Fruit fly (Drosophila melanogaster) whole organism, wandering third instar larva: ENCODE results near the gene CG14650.

Experiments
- CG32264 ChIP-seq: fragments of 200-800 bp; sonication (Bioruptor generic); optimal IDR thresholded peaks from 2 replicates; lab custom pipeline; 2016; ENCODE audit warnings: missing biosample characterization, missing genetic modification characterization
- CG9705 ChIP-seq: fragments of 200-800 bp; sonication (Bioruptor generic); optimal IDR thresholded peaks from 2 replicates; lab custom pipeline; 2018; ENCODE audit warnings: missing biosample characterization, mild to moderate bottlenecking, missing genetic modification characterization
- CrebA ChIP-seq: fragments of 200-800 bp; sonication (Bioruptor generic); optimal IDR thresholded peaks from 2 replicates; lab custom pipeline; 2016; ENCODE audit warnings: missing biosample characterization, mild to moderate bottlenecking, missing genetic modification characterization, borderline replicate concordance
- Dif ChIP-seq: fragments of 200-275, 200-300 bp; sonication (Bioruptor generic); optimal IDR thresholded peaks from 2 replicates; lab custom pipeline; 2018; ENCODE audit warnings: missing biosample characterization, missing genetic modification characterization; ENCODE audit not compliant: partially characterized antibody
- GATAd ChIP-seq: sonication (Bioruptor generic); optimal IDR thresholded peaks from 2 replicates; lab custom pipeline; 2016; ENCODE audit warnings: missing biosample characterization, missing genetic modification characterization
- HLH106 ChIP-seq: fragments of 200-800 bp; optimal IDR thresholded peaks from 3 replicates; lab custom pipeline; 2019; ENCODE audit warnings: missing biosample characterization, mild to moderate bottlenecking, missing genetic modification characterization, moderate library complexity
- Hnf4 ChIP-seq: fragments of 200-800 bp; sonication (Bioruptor generic); optimal IDR thresholded peaks from 2 replicates; lab custom pipeline; 2016; ENCODE audit warnings: missing biosample characterization, mild to moderate bottlenecking, missing genetic modification characterization
- Hr78 ChIP-seq: fragments of >200 bp; optimal IDR thresholded peaks from 2 replicates; lab custom pipeline; 2017; ENCODE audit warnings: missing biosample characterization, missing genetic modification characterization
- Hr83 ChIP-seq: fragments of 200-300 bp; sonication (Bioruptor generic); optimal IDR thresholded peaks from 2 replicates; lab custom pipeline; 2016; ENCODE audit warnings: missing biosample characterization, mild to moderate bottlenecking, missing genetic modification characterization, moderate library complexity; ENCODE audit not compliant: poor library complexity, severe bottlenecking
- Jra ChIP-seq: sonication (Bioruptor generic); optimal IDR thresholded peaks from 2 replicates; lab custom pipeline; 2016; ENCODE audit warnings: missing biosample characterization, missing genetic modification characterization
- Mio ChIP-seq: sonication (Bioruptor generic); optimal IDR thresholded peaks from 2 replicates; lab custom pipeline; 2016; ENCODE audit warnings: missing biosample characterization, missing genetic modification characterization
- N ChIP-seq: fragments of >200 bp; optimal IDR thresholded peaks from 2 replicates; lab custom pipeline; 2018; ENCODE audit warnings: missing biosample characterization, missing external identifiers, missing genetic modification characterization
- OdsH ChIP-seq: fragments of 200-800 bp; sonication (Bioruptor generic); optimal IDR thresholded peaks from 2 replicates; lab custom pipeline; 2016; ENCODE audit warnings: missing biosample characterization, mild to moderate bottlenecking, missing genetic modification characterization
- Rel ChIP-seq, 2 experiments: fragments of 200-800 bp; sonication (Bioruptor generic) in 1 of 2; optimal IDR thresholded peaks; 2 replicates in 1 of 2; 3 replicates in 1 of 2; lab custom pipeline; 2016 to 2019; ENCODE audit warnings: mild to moderate bottlenecking in 2 of 2, missing biosample characterization in 2 of 2, missing genetic modification characterization in 2 of 2, moderate library complexity in 1 of 2
- Sp1 ChIP-seq: fragments of 200-800 bp; sonication (Bioruptor generic); optimal IDR thresholded peaks from 3 replicates; lab custom pipeline; 2019; ENCODE audit warnings: missing biosample characterization, mild to moderate bottlenecking, missing genetic modification characterization, moderate library complexity
- Vsx2 ChIP-seq: fragments of 200-300, 225-300 bp; sonication (Bioruptor generic); optimal IDR thresholded peaks from 2 replicates; lab custom pipeline; 2018; ENCODE audit warnings: missing biosample characterization, missing genetic modification characterization; ENCODE audit not compliant: partially characterized antibody
- br ChIP-seq: fragments of 200-800 bp; sonication (Bioruptor generic); optimal IDR thresholded peaks from 2 replicates; lab custom pipeline; 2016; ENCODE audit warnings: missing biosample characterization, missing genetic modification characterization
- brk ChIP-seq: fragments of 200-800 bp; sonication (Bioruptor generic); optimal IDR thresholded peaks from 2 replicates; lab custom pipeline; 2016; ENCODE audit warnings: missing biosample characterization, mild to moderate bottlenecking, missing genetic modification characterization
- dl ChIP-seq, 2 experiments: fragments of 175-275, 200-275 bp in 1 of 2; fragments of 200-275 bp in 1 of 2; sonication (Bioruptor generic); optimal IDR thresholded peaks; lab custom pipeline; 2018; ENCODE audit warnings: mild to moderate bottlenecking in 2 of 2, missing biosample characterization in 2 of 2, missing genetic modification characterization in 2 of 2, moderate library complexity in 2 of 2; ENCODE audit not compliant: partially characterized antibody in 2 of 2, insufficient read depth in 1 of 2
- ey ChIP-seq: fragments of 200-800 bp; sonication (Bioruptor generic); optimal IDR thresholded peaks from 2 replicates; lab custom pipeline; 2016; ENCODE audit warnings: missing biosample characterization, missing genetic modification characterization
- lola ChIP-seq: fragments of >200 bp; optimal IDR thresholded peaks from 2 replicates; lab custom pipeline; 2017; ENCODE audit warnings: missing biosample characterization, missing genetic modification characterization
- pan ChIP-seq: fragments of >200 bp; optimal IDR thresholded peaks from 2 replicates; lab custom pipeline; 2017
- psq ChIP-seq: fragments of 200-800 bp; sonication (Bioruptor generic); optimal IDR thresholded peaks from 3 replicates; lab custom pipeline; 2017; ENCODE audit warnings: missing biosample characterization, mild to moderate bottlenecking, missing genetic modification characterization, moderate library complexity
- rgr ChIP-seq: fragments of 200-800 bp; sonication (Bioruptor generic); optimal IDR thresholded peaks from 3 replicates; lab custom pipeline; 2016; ENCODE audit warnings: missing biosample characterization, mild to moderate bottlenecking, missing genetic modification characterization
- sv ChIP-seq: fragments of 200-800 bp; sonication (Bioruptor generic); optimal IDR thresholded peaks from 3 replicates; lab custom pipeline; 2016; ENCODE audit warnings: missing biosample characterization, missing genetic modification characterization
- tai ChIP-seq: sonication (Bioruptor generic); optimal IDR thresholded peaks from 2 replicates; lab custom pipeline; 2016; ENCODE audit warnings: missing biosample characterization, missing genetic modification characterization
- usp ChIP-seq: fragments of >200 bp; optimal IDR thresholded peaks from 2 replicates; lab custom pipeline; 2017; ENCODE audit warnings: missing biosample characterization, missing genetic modification characterization
- woc ChIP-seq: sonication (Bioruptor generic); optimal IDR thresholded peaks from 2 replicates; lab custom pipeline; 2016; ENCODE audit warnings: missing biosample characterization, mild to moderate bottlenecking, missing genetic modification characterization

The CG14650 gene

DNA sequence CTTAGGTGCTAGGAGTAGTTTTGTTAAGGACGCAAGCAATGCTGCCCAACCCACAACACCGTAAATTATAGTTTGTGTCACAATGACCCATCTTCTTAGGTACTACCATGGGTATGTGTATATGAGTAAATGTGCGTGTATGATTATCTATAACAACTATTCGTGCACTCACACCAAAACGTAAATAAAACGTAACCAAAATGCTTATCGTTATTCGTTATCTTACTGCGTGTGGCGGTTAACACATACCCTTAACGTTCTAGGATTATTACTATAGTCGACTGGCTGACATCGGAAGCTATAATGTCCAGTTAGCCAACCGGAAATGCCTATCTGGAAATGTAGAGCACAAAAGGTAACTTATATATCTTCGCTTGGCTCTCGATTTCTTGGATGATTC lies 7.9 kb downstream of the CG14650 start:
- TF ChIP-seq pan (lab: Kevin White, UChicago): no peak

DNA sequence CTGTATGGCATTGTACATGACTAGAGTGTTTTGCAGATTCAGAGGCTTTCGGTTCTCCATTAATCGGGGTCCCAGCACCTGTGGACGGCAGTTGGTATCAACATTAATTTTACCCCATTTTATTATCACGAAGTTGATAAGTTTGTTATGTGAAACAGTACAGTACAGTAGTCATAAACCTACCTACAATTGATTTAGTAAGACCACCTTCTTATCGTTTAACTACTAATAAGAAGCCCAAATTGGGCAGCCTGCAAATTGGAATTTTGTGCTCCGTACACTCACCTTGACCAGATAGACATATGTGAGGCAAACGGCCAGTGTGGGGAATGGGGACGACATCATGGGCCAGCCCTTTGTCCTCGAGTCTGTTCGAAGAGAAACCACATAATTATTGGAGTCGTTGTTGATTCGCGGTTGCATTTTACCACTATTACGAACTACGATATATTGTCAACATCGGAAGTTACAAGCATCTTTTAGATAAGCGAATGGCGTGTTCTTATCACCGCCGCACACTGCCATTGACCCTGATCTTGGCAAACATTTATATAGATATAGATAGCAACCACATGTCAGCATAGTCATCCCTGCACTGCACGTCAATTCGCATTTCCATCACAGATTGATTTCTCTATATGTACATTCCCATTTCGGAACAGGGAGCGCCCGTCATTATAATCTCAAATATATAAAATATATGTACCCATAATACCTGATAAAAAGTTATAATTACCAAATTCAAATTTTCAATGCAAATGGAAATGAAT lies 9.5 kb downstream of the CG14650 start:
- TF ChIP-seq rgr (GFP tag; lab: Kevin White, UChicago) (peak; percentile 56), Rel (GFP tag; optimal IDR thresholded peaks at IDR 0.05; lab: Kevin White, UChicago) (no peak), Rel (tag; optimal IDR thresholded peaks at IDR 0.05; lab: Kevin White, UChicago) (peak; percentile 50), usp (no peak), tai (no peak)

DNA sequence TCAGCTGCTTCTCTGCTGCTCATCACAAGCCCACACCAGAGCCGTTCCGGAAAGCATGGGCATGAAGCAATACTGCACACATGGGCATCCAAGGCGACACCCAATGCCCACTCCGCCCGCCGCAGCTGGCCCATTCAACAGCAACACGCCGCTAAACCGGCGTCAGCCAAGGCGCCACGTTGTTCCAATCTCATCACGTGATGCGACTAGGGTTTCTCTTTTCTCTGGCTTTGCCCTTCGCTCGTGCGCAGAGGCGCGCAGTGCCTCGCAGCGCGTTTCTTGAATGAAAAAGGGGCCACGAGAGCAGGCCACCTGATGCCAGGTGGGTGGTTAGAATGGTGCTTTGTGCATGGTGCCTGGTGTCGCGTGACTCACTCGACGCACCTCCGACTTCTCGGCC lies 12.1 kb downstream of the CG14650 start:
- TF ChIP-seq CrebA (GFP tag; lab: Kevin White, UChicago) (no peak), usp (no peak), CG32264 (GFP tag; lab: Kevin White, UChicago) (no peak), Vsx2 (GFP tag; lab: Kevin White, UChicago) (no peak), brk (GFP tag; lab: Kevin White, UChicago) (no peak), OdsH (GFP tag; lab: Kevin White, UChicago) (no peak), ey (GFP tag; lab: Kevin White, UChicago) (no peak), Sp1 (GFP tag; lab: Kevin White, UChicago) (no peak), sv (no peak), dl (GFP tag; optimal IDR thresholded peaks at IDR 0.05; lab: Kevin White, UChicago; ENCODE audit: insufficient read depth in 1 of 2, partially characterized antibody in 2 of 2) (no peak)

DNA sequence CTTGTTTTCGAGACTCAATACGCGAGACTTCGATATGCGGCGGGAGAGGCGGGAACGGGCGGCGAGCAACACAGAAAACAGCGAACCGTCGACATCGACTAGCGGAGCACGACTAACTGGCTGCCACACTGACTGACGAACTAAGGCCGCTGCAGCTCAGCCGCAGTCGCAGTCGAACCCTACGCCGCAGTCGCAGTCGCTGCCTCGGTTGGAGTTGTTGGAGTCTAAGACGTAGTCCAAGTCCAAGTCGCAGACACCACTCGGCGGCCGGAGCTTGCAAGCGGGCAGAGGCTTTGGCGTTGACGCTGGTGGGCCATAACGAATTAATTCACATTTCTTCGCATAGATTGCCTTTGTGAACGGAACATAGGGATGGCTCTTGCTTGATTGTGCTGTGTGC lies 13.5 kb downstream of the CG14650 start:
- no peak for TF ChIP-seq Mio
- no peak for TF ChIP-seq Sp1 (GFP tag; lab: Kevin White, UChicago)
- TF ChIP-seq psq (GFP tag; lab: Kevin White, UChicago): no peak
- TF ChIP-seq CG9705 (GFP tag; lab: Kevin White, UChicago): no peak
- no peak for TF ChIP-seq CG32264 (GFP tag; lab: Kevin White, UChicago)
- TF ChIP-seq Dif (GFP tag; lab: Kevin White, UChicago): no peak
- no peak for TF ChIP-seq HLH106 (tag; lab: Kevin White, UChicago)
- no peak for TF ChIP-seq brk (GFP tag; lab: Kevin White, UChicago)
- no peak for TF ChIP-seq br (GFP tag; lab: Kevin White, UChicago)
- no peak for TF ChIP-seq sv
- no peak for TF ChIP-seq GATAd (GFP tag; lab: Kevin White, UChicago)
- TF ChIP-seq N (GFP tag; lab: Kevin White, UChicago): no peak
- no peak for TF ChIP-seq OdsH (GFP tag; lab: Kevin White, UChicago)
- no peak for TF ChIP-seq Jra (GFP tag; lab: Kevin White, UChicago)
- no peak for TF ChIP-seq ey (GFP tag; lab: Kevin White, UChicago)
- TF ChIP-seq tai: no peak
- no peak for TF ChIP-seq Hr78
- TF ChIP-seq, all 38 proteins: peak for 0

DNA sequence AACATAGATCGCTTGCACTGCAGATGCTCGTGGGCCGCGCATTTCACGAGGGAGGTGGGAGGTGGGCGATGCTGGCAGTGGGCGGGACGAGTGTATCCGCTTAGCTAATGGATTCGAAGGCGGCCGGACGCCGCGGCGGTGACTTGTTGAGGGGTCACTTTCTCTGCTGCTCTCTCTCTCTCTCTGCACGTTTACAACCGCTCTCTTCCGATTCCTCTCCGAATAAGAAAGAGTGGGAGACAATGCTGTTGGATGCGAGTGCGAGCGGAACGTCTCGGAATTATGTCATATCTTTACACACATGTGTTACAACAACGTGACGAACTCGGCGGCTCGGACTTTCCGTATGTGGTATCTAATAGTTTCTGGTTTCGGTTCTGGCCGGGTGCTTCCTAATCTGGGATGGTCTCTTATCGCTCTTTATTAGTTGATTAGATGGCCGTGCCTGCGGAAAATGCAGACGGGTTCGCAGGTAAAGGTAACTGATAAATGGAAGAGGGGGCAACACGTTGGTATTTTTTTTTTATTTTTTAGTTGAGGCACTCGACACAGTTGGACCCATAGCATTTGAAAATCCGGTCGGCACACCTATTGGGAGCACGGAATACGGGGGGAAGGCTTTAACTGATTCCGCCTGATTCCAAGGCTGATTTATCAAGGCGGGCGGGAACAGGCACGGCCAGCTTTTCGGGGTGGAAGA lies 15.3 kb downstream of the CG14650 start:
- peak; percentile 85 for TF ChIP-seq Vsx2 (GFP tag; lab: Kevin White, UChicago)
- no peak for TF ChIP-seq Hnf4 (GFP tag; lab: Kevin White, UChicago)
- TF ChIP-seq Dif (GFP tag; lab: Kevin White, UChicago): peak; percentile 96
- TF ChIP-seq lola (GFP tag; lab: Kevin White, UChicago): no peak
- peak; percentile 26 for TF ChIP-seq Hr83 (GFP tag; lab: Kevin White, UChicago)
- no peak for TF ChIP-seq woc (GFP tag; lab: Kevin White, UChicago)
- peak; percentile 92 to 93 for TF ChIP-seq dl (GFP tag; optimal IDR thresholded peaks at IDR 0.05; lab: Kevin White, UChicago; ENCODE audit: insufficient read depth in 1 of 2, partially characterized antibody in 2 of 2)
- no peak for TF ChIP-seq rgr (GFP tag; lab: Kevin White, UChicago)
- no peak for TF ChIP-seq HLH106 (tag; lab: Kevin White, UChicago)
- no peak for TF ChIP-seq pan (lab: Kevin White, UChicago)
- TF ChIP-seq, all 38 proteins: peak for 4
